Worm (Caenorhabditis elegans): ENCODE results near the gene svh-1.

DNA sequence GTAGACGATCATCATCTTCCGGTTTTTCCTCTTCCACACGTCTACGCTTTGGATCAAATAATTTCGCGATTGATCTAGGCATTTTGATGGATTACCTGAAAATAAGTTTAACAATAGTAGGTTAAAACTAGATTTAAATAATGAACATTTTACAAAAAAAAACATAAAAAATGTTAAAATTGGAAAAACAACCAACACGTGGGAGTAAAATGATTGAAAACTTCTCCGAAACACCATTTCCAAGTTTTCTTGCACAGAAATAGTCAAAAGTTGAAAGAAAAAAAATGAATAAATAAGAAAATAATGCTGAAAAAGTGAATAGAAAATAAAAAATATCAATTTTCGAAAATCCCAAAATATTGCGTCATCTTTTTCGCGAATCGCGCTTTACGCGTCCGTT is 5.3 kb downstream of the svh-1 start, which contains the start of gene C07G1.7:
- TF ChIP-seq dmd-4 (tag; optimal IDR thresholded peaks at IDR 0.05; ENCODE audit: borderline replicate concordance) (no peak), K02D7.2 (tag; optimal IDR thresholded peaks at IDR 0.05) (no peak), pag-3 (tag; optimal IDR thresholded peaks at IDR 0.05; ENCODE audit: borderline replicate concordance) (no peak), F13H6.1 (tag; optimal IDR thresholded peaks at IDR 0.05) (no peak), elt-2 (tag; optimal IDR thresholded peaks at IDR 0.05) (no peak), ceh-22 (tag; optimal IDR thresholded peaks at IDR 0.05) (no peak), hlh-15 (tag; optimal IDR thresholded peaks at IDR 0.05) (no peak), ref-2 (tag; optimal IDR thresholded peaks at IDR 0.05) (no peak), fkh-10 (GFP tag; optimal IDR thresholded peaks at IDR 0.05) (no peak), ceh-6 (GFP tag; optimal IDR thresholded peaks at IDR 0.05) (no peak), nhr-11 (tag; optimal IDR thresholded peaks at IDR 0.05) (no peak), pqm-1 (tag; optimal IDR thresholded peaks at IDR 0.05) (no peak), nfya-1 (tag; optimal IDR thresholded peaks at IDR 0.05) (no peak)

Data from whole organism, late embryonic.